Worm (Caenorhabditis elegans) whole organism, early embryonic: ENCODE measurements around the gene K06H6.5.

Experiments used
- B0310.2 ChIP-seq: sonication (generic microtip); optimal IDR thresholded peaks from 2 replicates; lab custom pipeline; 2016; ENCODE audit warnings: mild to moderate bottlenecking, missing genetic modification characterization, missing compliant biosample characterization
- F13C5.2 ChIP-seq: sonication (generic microtip); optimal IDR thresholded peaks from 2 replicates; lab custom pipeline; 2017; ENCODE audit warnings: mild to moderate bottlenecking, missing genetic modification characterization, inconsistent platforms, missing compliant biosample characterization
- aly-1 ChIP-seq: sonication (generic microtip); optimal IDR thresholded peaks from 2 replicates; lab custom pipeline; 2016; ENCODE audit warnings: missing genetic modification characterization, missing compliant biosample characterization
- ama-1 ChIP-seq: fragments of 150-350 bp; optimal IDR thresholded peaks from 2 replicates; lab custom pipeline; 2014
- ceh-13 ChIP-seq: fragments of 200-800 bp; sonication (Bioruptor generic); optimal IDR thresholded peaks from 2 replicates; lab custom pipeline; 2018; ENCODE audit warnings: mild to moderate bottlenecking, missing genetic modification characterization, missing compliant biosample characterization
- ceh-36 ChIP-seq: sonication (generic microtip); optimal IDR thresholded peaks from 2 replicates; lab custom pipeline; 2016; ENCODE audit warnings: missing genetic modification characterization, inconsistent platforms, missing compliant biosample characterization
- ets-7 ChIP-seq: sonication (generic microtip); optimal IDR thresholded peaks from 2 replicates; lab custom pipeline; 2016; ENCODE audit warnings: missing genotype, missing genetic modification characterization, missing compliant biosample characterization
- flt-1 ChIP-seq: fragments of 200-800 bp; sonication (Bioruptor generic); IDR thresholded peaks from 2 replicates; pipeline ENCODE4 v1.3.6; 2022; ENCODE audit warnings: missing genetic modification characterization, missing compliant biosample characterization
- hmbx-1 ChIP-seq: sonication (generic microtip); optimal IDR thresholded peaks from 2 replicates; lab custom pipeline; 2016; ENCODE audit warnings: mild to moderate bottlenecking, missing genetic modification characterization, missing compliant biosample characterization
- hmg-4 ChIP-seq: fragments of 200-800 bp; sonication (Bioruptor generic); optimal IDR thresholded peaks from 2 replicates; lab custom pipeline; 2018; ENCODE audit warnings: mild to moderate bottlenecking, missing genetic modification characterization, missing compliant biosample characterization
- hnd-1 ChIP-seq: sonication (generic microtip); optimal IDR thresholded peaks from 2 replicates; lab custom pipeline; 2016; ENCODE audit warnings: missing genetic modification characterization, missing compliant biosample characterization
- pes-1 ChIP-seq: fragments of 200-800 bp; sonication (Bioruptor generic); IDR thresholded peaks from 2 replicates; pipeline ENCODE4 v1.3.6; 2022; ENCODE audit warnings: missing genetic modification reagents, missing genetic modification characterization, missing compliant biosample characterization
- scrt-1 ChIP-seq: fragments of 200-800 bp; sonication (Bioruptor generic); IDR thresholded peaks from 2 replicates; pipeline ENCODE4 v1.3.6; 2022; ENCODE audit warnings: missing genetic modification characterization, missing compliant biosample characterization
- sea-1 ChIP-seq: fragments of 200-800 bp; sonication (Bioruptor generic); conservative IDR thresholded peaks from 2 replicates; pipeline ENCODE4 v1.3.6; 2022; ENCODE audit warnings: missing genetic modification characterization, missing compliant biosample characterization
- tbx-11 ChIP-seq: fragments of 200-800 bp; sonication (Bioruptor generic); IDR thresholded peaks from 2 replicates; pipeline ENCODE4 v1.3.6; 2022; ENCODE audit warnings: missing genetic modification characterization, missing compliant biosample characterization
- tbx-37 ChIP-seq: fragments of 200-800 bp; sonication (Bioruptor generic); conservative IDR thresholded peaks from 2 replicates; pipeline ENCODE4 v1.3.6; 2022; ENCODE audit warnings: missing genetic modification reagents, missing genetic modification characterization, missing compliant biosample characterization
- tra-4 ChIP-seq: sonication (generic microtip); optimal IDR thresholded peaks from 2 replicates; lab custom pipeline; 2017; ENCODE audit warnings: missing genetic modification characterization, missing compliant biosample characterization

K06H6.5 gene

DNA sequence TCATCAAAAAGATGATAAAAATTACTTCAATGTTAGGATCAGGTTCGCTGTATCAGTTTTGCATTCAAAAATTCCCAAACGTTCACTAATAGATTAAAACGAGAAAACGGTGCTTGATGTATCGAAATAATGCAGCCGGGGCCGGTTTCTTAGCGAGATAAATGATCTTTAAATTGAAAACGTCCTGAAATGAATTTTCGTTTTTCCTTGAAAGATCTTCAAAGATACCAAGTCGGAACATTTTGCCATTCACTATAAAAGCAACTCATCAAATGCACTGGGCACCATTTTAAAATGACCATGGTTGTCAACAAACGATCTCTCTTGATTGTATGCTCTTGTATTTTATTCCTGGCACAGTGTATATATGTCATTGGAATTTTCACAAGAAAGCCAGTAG is at the start of gene K06H6.5:
TSS of gene K06H6.5 (plus strand) at position 301 of the 400 bp plus-strand sequence.
- TF ChIP-seq hmbx-1: no peak
- no peak for TF ChIP-seq F13C5.2 (tag; lab: Kevin White, UChicago)
- TF ChIP-seq ama-1 (lab: Kevin White, UChicago): no peak
- TF ChIP-seq ceh-13 (GFP tag; lab: Kevin White, UChicago): no peak
- no peak for TF ChIP-seq ceh-36
- TF ChIP-seq tbx-11: no peak
- TF ChIP-seq scrt-1 (GFP tag; lab: Robert Waterston, UW): no peak
- TF ChIP-seq hnd-1 (tag; lab: Kevin White, UChicago): no peak
- TF ChIP-seq flt-1: no peak
- no peak for TF ChIP-seq hmg-4 (GFP tag; lab: Kevin White, UChicago)
- no peak for TF ChIP-seq ets-7 (tag; lab: Kevin White, UChicago)
- TF ChIP-seq pes-1 (GFP tag; lab: Robert Waterston, UW): no peak
- TF ChIP-seq B0310.2 (tag; lab: Kevin White, UChicago): no peak
- TF ChIP-seq tbx-37 (GFP tag; lab: Robert Waterston, UW): no peak

- TF ChIP-seq flt-1 (no peak), aly-1 (no peak), sea-1 (GFP tag; lab: Robert Waterston, UW) (no peak), tbx-37 (GFP tag; lab: Robert Waterston, UW) (no peak), hmbx-1 (no peak), ceh-36 (no peak), tbx-11 (no peak), hmg-4 (GFP tag; lab: Kevin White, UChicago) (no peak), ama-1 (lab: Kevin White, UChicago) (no peak), ets-7 (tag; lab: Kevin White, UChicago) (no peak), hnd-1 (tag; lab: Kevin White, UChicago) (no peak), pes-1 (GFP tag; lab: Robert Waterston, UW) (no peak), B0310.2 (tag; lab: Kevin White, UChicago) (no peak)
Observed at ce11 chrV:527602-528001, 48.6 kb upstream of the K06H6.5 start, which contains the start of gene srw-108. Gene srw-108, plus strand, starts transcription at chrV:527902.

- no peak for TF ChIP-seq F13C5.2 (tag; lab: Kevin White, UChicago)
- no peak for TF ChIP-seq hmg-4 (GFP tag; lab: Kevin White, UChicago)
- no peak for TF ChIP-seq sea-1 (GFP tag; lab: Robert Waterston, UW)
- no peak for TF ChIP-seq ceh-13 (GFP tag; lab: Kevin White, UChicago)
- TF ChIP-seq aly-1: no peak
- no peak for TF ChIP-seq scrt-1 (GFP tag; lab: Robert Waterston, UW)
- TF ChIP-seq tbx-37 (GFP tag; lab: Robert Waterston, UW): no peak
- no peak for TF ChIP-seq pes-1 (GFP tag; lab: Robert Waterston, UW)
- TF ChIP-seq B0310.2 (tag; lab: Kevin White, UChicago): no peak
- no peak for TF ChIP-seq hnd-1 (tag; lab: Kevin White, UChicago)
- no peak for TF ChIP-seq tbx-11
- TF ChIP-seq ceh-36: no peak
- TF ChIP-seq flt-1: no peak
Observed at ce11 chrV:532046-532445, 44.1 kb upstream of the K06H6.5 start, which contains the start of gene nhr-58. Gene nhr-58, plus strand, starts transcription at chrV:532259.

DNA sequence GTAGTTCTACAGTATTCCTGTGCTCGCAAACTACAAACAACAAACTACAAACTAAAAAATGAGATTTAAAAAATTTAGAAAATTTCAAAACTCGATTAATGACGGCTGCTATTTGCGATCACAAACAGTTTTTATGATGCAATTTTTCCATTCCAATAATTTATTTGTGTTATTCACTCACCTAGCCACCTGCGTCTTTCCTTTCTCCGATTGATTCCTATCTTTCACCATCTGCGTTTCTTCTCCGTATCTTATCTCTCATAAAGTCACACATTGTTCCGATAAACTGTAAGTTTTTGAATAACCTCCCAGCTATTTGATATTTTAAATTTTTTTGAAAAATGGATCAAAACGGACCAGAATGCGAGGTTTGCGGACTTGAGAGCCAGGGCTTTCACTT is 42.0 kb upstream of the K06H6.5 start, which contains the start of gene nhr-132:
TSS of gene nhr-132 (plus strand) at position 271 of the 400 bp plus-strand sequence.
- no peak for TF ChIP-seq tbx-11
- no peak for TF ChIP-seq flt-1
- TF ChIP-seq B0310.2 (tag; lab: Kevin White, UChicago): no peak
- TF ChIP-seq hmg-4 (GFP tag; lab: Kevin White, UChicago): no peak
- TF ChIP-seq pes-1 (GFP tag; lab: Robert Waterston, UW): no peak
- no peak for TF ChIP-seq hnd-1 (tag; lab: Kevin White, UChicago)
- no peak for TF ChIP-seq ceh-13 (GFP tag; lab: Kevin White, UChicago)
- TF ChIP-seq tra-4 (tag; lab: Kevin White, UChicago): no peak
- TF ChIP-seq ama-1 (lab: Kevin White, UChicago): no peak
- no peak for TF ChIP-seq hmbx-1
- TF ChIP-seq aly-1: no peak
- TF ChIP-seq ceh-36: no peak
- no peak for TF ChIP-seq scrt-1 (GFP tag; lab: Robert Waterston, UW)
- no peak for TF ChIP-seq F13C5.2 (tag; lab: Kevin White, UChicago)
- TF ChIP-seq sea-1 (GFP tag; lab: Robert Waterston, UW): no peak
- no peak for TF ChIP-seq ets-7 (tag; lab: Kevin White, UChicago)
- TF ChIP-seq tbx-37 (GFP tag; lab: Robert Waterston, UW): no peak

- no peak for TF ChIP-seq aly-1
- TF ChIP-seq pes-1 (GFP tag; lab: Robert Waterston, UW): no peak
- TF ChIP-seq F13C5.2 (tag; lab: Kevin White, UChicago): no peak
- TF ChIP-seq ceh-36: no peak
- no peak for TF ChIP-seq tbx-37 (GFP tag; lab: Robert Waterston, UW)
- TF ChIP-seq hmg-4 (GFP tag; lab: Kevin White, UChicago): no peak
- no peak for TF ChIP-seq B0310.2 (tag; lab: Kevin White, UChicago)
- no peak for TF ChIP-seq sea-1 (GFP tag; lab: Robert Waterston, UW)
- TF ChIP-seq ceh-13 (GFP tag; lab: Kevin White, UChicago): no peak
- TF ChIP-seq hnd-1 (tag; lab: Kevin White, UChicago): no peak
- TF ChIP-seq ama-1 (lab: Kevin White, UChicago): no peak
Observed at ce11 chrV:536571-536970, 39.6 kb upstream of the K06H6.5 start, which contains the start of gene C14C6.5. Gene C14C6.5, plus strand, starts transcription at chrV:536628.

- TF ChIP-seq hmbx-1: no peak
- no peak for TF ChIP-seq tbx-37 (GFP tag; lab: Robert Waterston, UW)
- TF ChIP-seq ama-1 (lab: Kevin White, UChicago): no peak
- TF ChIP-seq tbx-11: no peak
- TF ChIP-seq ets-7 (tag; lab: Kevin White, UChicago): no peak
- TF ChIP-seq pes-1 (GFP tag; lab: Robert Waterston, UW): no peak
- TF ChIP-seq B0310.2 (tag; lab: Kevin White, UChicago): no peak
- TF ChIP-seq ceh-13 (GFP tag; lab: Kevin White, UChicago): no peak
- no peak for TF ChIP-seq hnd-1 (tag; lab: Kevin White, UChicago)
- no peak for TF ChIP-seq aly-1
- no peak for TF ChIP-seq F13C5.2 (tag; lab: Kevin White, UChicago)
- no peak for TF ChIP-seq scrt-1 (GFP tag; lab: Robert Waterston, UW)
Observed at ce11 chrV:539040-539510, 37.1 kb upstream of the K06H6.5 start, which contains the start of gene nhr-155. Gene nhr-155, plus strand, starts transcription at chrV:539460.

DNA sequence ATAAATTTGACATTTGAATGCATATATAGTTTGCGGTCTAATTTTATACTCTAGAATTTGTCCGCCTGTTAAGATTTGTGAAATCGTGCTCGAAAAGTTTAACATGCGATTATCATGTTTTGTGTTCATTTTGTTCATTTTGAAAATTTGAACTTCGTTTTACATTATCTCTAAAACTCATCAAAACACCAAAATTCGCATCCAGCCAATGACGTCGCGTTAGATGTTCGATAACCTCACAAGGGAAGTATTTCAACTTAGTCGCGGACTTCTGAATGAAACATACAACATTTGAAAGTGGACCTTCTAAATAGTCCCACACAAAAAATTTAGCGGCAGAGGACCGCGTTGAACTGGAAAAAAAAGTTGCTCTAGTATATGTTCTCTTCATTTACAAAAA is 34.7 kb upstream of the K06H6.5 start:
- no peak for TF ChIP-seq flt-1
- TF ChIP-seq tbx-37 (GFP tag; lab: Robert Waterston, UW): no peak
- no peak for TF ChIP-seq ets-7 (tag; lab: Kevin White, UChicago)
- TF ChIP-seq aly-1: no peak
- TF ChIP-seq scrt-1 (GFP tag; lab: Robert Waterston, UW): no peak
- TF ChIP-seq tra-4 (tag; lab: Kevin White, UChicago): no peak
- TF ChIP-seq sea-1 (GFP tag; lab: Robert Waterston, UW): no peak
- TF ChIP-seq ama-1 (lab: Kevin White, UChicago): no peak
- TF ChIP-seq hnd-1 (tag; lab: Kevin White, UChicago): no peak
- no peak for TF ChIP-seq F13C5.2 (tag; lab: Kevin White, UChicago)
